Worm (Caenorhabditis elegans) whole organism, mixed stage, embryonic: ENCODE measurements around the gene sul-2.

ENCODE experiments used
- elt-1 ChIP-seq: sonication (generic microtip); optimal IDR thresholded peaks from 2 replicates; lab custom pipeline; 2017; ENCODE audit warnings: missing genetic modification characterization, mild to moderate bottlenecking, missing compliant biosample characterization, antibody characterized with exemption, moderate library complexity, borderline replicate concordance; ENCODE audit not compliant: insufficient read depth
- lin-13 ChIP-seq: fragments of 150-350 bp; optimal IDR thresholded peaks from 2 replicates; lab custom pipeline; 2014; ENCODE audit warnings: missing biosample characterization, missing genetic modification characterization
- lin-32 ChIP-seq: fragments of 200-800 bp; sonication (Bioruptor generic); optimal IDR thresholded peaks from 2 replicates; lab custom pipeline; 2018; ENCODE audit warnings: mild to moderate bottlenecking, missing genetic modification characterization, missing compliant biosample characterization
- lsy-2 ChIP-seq: fragments of 150-350 bp; optimal IDR thresholded peaks from 2 replicates; lab custom pipeline; 2014; ENCODE audit warnings: missing biosample characterization, missing genetic modification characterization
- nhr-12 ChIP-seq: fragments of 150-350 bp; optimal IDR thresholded peaks from 2 replicates; lab custom pipeline; 2014; ENCODE audit warnings: missing biosample characterization, missing genetic modification characterization
- nhr-2 ChIP-seq: fragments of 150-350 bp; optimal IDR thresholded peaks from 2 replicates; lab custom pipeline; 2014; ENCODE audit warnings: missing biosample characterization, missing genetic modification characterization
- nhr-237 ChIP-seq: fragments of 150-350 bp; optimal IDR thresholded peaks from 2 replicates; lab custom pipeline; 2014; ENCODE audit warnings: missing biosample characterization, missing genetic modification characterization
- nhr-76 ChIP-seq: sonication (generic microtip); optimal IDR thresholded peaks from 2 replicates; lab custom pipeline; 2017; ENCODE audit warnings: missing biosample characterization, missing genetic modification characterization
- pha-4 ChIP-seq: fragments of 150-350 bp; optimal IDR thresholded peaks from 2 replicates; lab custom pipeline; 2018; ENCODE audit warnings: missing biosample characterization, missing genetic modification reagents, missing genetic modification characterization
- tbx-8 ChIP-seq: fragments of 200-800 bp; sonication (Bioruptor generic); optimal IDR thresholded peaks from 2 replicates; lab custom pipeline; 2018; ENCODE audit warnings: mild to moderate bottlenecking, missing genetic modification characterization, moderate library complexity, missing compliant biosample characterization
- unc-62 ChIP-seq: fragments of 150-350 bp; optimal IDR thresholded peaks from 2 replicates; lab custom pipeline; 2014; ENCODE audit warnings: missing biosample characterization, missing genetic modification reagents, missing genetic modification characterization
- zip-8 ChIP-seq: fragments of 150-350 bp; optimal IDR thresholded peaks from 2 replicates; lab custom pipeline; 2014; ENCODE audit warnings: missing biosample characterization, missing genetic modification characterization
- ztf-11 ChIP-seq: fragments of 150-350 bp; optimal IDR thresholded peaks from 2 replicates; lab custom pipeline; 2014; ENCODE audit warnings: missing biosample characterization, missing genetic modification characterization

ce11 chrV:8178279-8178678, 20.7 kb downstream of the sul-2 start:
- no peak for TF ChIP-seq lsy-2 (tag; lab: Kevin White, UChicago)
- no peak for TF ChIP-seq nhr-76 (tag; lab: Kevin White, UChicago)
- TF ChIP-seq ztf-11 (tag; lab: Kevin White, UChicago) = no peak
- no peak for TF ChIP-seq lin-32
- no peak for TF ChIP-seq pha-4 (tag; lab: Kevin White, UChicago)
- TF ChIP-seq unc-62 (GFP tag; lab: Kevin White, UChicago) = no peak
- TF ChIP-seq lin-13 = no peak
- TF ChIP-seq nhr-237 (tag; lab: Kevin White, UChicago) = no peak
- no peak for TF ChIP-seq nhr-12 (tag; lab: Kevin White, UChicago)
- TF ChIP-seq elt-1 (tag; lab: Kevin White, UChicago) = no peak
- TF ChIP-seq nhr-2 = no peak
- no peak for TF ChIP-seq zip-8 (tag; lab: Kevin White, UChicago)
- TF ChIP-seq tbx-8 (GFP tag; lab: Kevin White, UChicago) = no peak
